Fruit fly (Drosophila melanogaster): ENCODE data around the gene CycJ.

CycJ gene

DNA sequence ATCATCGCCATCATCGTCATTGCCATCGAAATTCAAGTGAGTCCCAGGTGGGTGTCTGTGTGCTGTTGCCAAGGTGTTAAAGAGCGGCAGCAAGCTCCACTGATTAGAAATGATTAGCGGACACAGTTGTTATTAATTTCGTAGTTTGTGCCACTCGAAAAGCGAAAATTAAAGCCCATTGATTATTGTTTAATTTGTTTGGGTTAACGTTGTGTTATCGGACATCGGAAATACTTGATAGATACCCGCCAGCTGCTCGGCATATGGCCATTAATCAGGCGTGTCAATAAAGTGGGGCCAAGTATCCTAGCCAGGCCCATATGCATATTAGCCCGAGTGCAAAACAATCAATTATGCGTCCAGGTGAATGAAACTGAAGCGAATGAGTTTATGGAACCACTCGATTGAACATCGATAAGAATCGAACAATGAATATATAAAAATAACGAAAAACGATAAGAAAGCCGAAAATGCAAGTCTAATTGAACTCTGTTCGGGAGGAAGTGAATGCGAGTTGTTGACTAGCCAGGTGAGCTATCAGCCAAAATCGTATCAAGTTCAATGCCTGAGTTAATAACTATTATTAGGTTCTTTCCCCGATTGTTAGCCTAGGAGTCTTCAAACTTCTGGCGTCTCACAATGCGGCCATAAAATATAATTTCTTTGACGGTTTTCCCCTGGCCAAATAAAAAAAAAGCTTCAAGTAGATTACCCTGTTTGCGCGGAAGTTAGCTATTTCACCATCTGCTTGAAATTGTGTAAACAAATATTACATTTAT, 30.5 kb upstream of the CycJ start:
- TF ChIP-seq CG8478 (optimal IDR thresholded peaks at IDR 0.05), result no peak
- no peak for TF ChIP-seq CTCF (optimal IDR thresholded peaks at IDR 0.05)

DNA sequence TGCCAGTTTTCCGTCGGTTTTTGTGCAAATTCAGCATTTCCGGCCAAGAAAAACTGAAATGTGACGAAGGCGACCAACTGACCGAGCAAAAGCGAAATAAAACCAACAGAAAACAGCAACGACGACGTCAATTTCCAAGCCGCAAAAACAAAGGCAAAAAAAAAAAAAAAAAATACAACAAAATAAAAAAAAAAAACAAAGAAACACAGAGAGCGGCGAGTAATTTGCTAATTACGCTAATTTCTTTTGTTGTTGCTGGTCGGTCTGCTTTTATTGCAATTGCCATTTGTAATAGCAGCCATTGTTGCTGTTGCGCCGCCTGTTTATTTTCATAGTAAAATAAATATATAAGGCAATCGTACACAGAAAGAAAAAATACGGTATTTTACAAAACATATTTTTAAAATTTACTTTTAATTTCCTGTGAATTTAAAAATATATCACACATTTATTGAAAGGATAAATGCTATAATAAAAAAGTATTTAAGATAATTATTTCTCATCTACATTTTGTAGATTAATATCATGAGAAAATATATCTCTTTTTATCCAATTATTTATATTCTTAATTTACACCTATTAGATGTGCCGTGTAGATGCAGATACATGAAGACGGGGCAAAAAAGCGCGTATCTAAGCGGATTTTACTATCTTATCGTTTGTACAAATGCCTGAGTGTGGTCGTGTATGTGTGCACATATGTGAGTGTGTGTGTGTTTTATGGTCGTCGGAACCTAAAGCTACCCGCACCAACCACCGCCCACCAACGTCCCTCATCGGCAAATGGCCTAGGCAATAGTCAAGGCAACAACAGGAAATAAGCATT, 29.2 kb upstream of the CycJ start:
- TF ChIP-seq CG8478 (optimal IDR thresholded peaks at IDR 0.05), result no peak

DNA sequence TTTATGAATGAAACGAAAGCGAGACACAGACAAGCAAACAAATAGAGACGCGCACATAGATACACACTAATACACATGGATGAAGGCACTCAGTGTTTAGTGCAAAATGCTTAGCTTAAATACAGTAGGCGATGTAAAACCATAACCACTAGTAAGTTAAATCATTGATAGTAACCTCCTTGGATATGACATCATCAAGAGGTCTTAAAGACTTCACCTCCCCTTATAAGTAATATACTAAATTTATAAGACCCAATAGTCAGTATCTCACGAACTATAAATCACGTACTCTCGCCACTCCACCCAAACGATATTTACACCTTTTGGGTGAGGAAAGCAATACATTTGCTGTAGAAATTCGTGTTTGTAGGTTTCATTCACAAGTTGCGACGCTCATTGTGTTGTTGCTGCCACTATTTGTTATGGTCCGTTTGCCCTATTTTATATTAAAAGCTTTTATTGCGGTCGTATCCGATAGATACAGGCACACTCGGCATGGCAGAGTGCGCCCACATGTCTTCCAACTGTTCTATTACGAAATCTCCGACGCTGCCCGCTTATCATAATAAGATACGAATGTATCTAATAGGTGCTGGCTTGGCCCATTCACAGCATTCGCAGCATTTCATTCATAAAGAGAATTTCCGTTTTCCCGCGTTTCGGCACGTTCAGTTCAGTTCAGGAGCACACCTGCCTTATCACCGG, 28.4 kb upstream of the CycJ start:
- TF ChIP-seq CTCF (optimal IDR thresholded peaks at IDR 0.05) (no peak), CG8478 (optimal IDR thresholded peaks at IDR 0.05) (no peak)

DNA sequence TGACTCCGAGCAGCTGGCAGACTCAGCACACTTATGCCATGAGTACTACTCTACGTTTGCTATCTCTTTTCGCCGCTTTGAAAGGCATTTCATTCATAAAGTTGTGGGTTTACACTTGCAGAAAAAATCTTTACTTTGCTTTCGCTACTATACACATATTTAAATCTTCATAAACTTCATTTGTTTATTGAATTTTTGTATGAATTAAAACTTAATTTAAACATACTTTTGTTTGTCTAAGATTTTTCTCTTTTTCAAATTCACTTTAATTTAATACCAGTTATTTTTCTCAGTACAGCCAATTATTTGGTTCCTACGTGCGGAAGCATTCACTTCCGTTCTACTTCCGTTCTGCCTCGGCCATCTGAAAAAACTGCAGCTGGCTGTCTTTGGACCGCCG, 27.8 kb upstream of the CycJ start:
- TF ChIP-seq CTCF (optimal IDR thresholded peaks at IDR 0.05) (no peak), CG8478 (optimal IDR thresholded peaks at IDR 0.05) (no peak)

DNA sequence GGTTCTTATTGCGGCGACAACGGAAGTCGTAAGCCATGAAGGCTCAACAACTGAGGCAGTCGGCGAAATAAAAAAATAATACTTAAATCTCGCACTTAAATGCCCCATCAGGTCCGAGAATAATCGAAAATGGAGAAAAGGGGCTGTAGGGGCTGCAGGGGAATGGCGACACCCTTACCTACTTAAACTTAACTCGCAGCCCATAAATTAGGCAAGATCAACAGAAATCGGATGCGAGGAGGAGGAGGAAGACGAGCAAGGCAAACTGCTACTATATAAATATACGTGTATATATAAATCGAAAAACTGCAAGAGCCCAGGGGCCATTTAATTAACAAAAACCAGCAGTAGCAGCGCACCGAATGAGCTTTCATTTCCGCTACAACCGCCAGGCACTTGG, 26.6 kb upstream of the CycJ start:
- TF ChIP-seq CG8478 (optimal IDR thresholded peaks at IDR 0.05) (no peak), CTCF (optimal IDR thresholded peaks at IDR 0.05) (no peak)

DNA sequence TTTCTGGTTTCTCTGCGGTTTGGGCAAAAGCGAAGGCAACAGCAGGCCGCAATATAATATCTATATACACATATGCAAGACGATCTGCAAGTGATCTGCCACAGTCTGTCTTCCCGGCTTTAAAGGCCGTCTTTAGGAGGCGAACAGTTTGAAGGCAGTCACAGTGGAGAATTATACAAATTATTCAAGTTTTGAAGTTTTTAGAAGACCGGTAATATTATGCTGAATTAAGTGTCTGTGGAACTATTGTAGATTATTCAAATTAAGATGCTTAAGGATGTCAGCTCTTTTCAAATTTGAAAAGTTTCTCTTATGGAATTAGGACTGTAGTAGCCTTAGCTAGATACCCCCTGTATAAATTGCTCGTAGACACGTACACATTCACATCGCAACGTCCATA, 26.1 kb upstream of the CycJ start:
- TF ChIP-seq CG8478 (optimal IDR thresholded peaks at IDR 0.05), result no peak

DNA sequence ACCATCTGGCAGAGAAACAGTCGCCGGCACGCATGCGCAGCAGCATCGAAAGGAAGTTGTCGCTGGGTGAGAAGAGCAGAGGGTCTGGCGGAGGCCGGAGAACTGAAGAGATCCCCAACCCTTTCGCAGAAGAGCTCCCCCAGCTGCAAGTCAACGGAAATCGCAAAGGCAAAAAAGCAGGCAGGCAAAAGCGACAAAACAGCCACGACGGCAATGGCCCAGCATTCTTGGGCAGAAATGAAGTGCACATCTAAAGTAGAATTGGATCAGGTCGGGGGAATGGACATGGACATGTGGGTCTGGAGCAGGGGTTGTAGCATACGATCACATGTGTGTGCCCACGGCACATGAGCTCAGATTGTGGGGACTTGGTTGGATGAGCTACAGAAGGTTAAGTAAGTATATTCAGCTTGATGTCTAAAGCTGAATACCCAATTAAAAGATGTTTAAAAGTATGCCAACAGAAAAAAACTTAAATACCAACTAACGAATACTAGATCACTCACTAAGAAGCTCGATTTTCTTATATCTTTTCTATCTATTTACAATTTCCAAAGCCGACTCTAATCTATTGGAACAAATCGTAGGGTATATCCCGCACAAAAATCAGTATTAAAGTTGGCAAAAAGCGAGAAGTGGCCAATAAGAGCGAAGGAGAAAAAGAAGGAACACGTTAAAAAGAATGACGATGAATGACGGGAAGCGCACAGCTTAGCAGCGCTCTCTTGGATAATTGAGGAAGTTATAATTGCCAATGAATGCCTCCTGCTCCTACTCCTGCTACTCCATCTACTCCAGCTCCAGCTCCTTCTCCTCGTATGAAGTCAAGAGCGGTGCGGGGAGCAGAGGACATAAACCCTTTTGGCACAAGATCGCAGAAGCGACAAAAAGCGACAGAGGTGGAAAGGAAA, 24.2 kb upstream of the CycJ start:
- TF ChIP-seq CG8478 (optimal IDR thresholded peaks at IDR 0.05), result no peak
- no peak for TF ChIP-seq CTCF (optimal IDR thresholded peaks at IDR 0.05)

DNA sequence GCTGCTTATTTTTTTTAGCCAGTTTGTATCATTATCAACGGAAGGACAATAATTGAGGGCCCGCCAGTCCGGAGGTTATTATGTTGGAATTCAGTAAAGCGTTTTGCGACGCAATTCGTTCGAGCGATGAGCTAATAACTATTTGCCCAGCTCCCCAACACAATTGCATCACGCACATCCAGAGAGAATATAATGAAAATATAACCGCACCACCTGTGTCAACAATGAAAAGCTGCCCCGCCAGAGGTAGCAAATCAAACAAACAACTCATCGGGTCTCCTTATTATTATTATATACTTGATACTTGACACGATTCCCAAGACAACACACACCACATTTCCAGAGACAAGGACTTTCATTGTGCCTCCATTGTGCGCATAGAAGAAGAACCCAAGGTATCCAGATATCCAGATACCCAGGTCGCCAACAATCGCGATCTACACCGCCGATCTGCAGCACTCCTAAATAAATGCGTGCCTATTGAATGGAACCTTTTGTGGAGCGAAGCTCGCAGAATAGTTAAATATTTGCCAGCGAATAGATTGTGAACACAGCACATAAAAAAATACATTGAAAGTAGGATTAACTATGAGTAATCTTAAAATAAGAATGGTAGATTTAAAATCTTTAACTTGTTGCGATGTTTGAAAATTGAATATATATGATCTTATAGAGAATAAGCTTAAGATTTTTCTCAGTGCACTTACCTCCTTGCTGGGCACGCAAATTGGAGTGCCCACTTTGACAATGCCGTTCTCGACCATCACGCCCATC, 23.3 kb upstream of the CycJ start:
- no peak for TF ChIP-seq CTCF (optimal IDR thresholded peaks at IDR 0.05)
- TF ChIP-seq CG8478 (optimal IDR thresholded peaks at IDR 0.05), result no peak

DNA sequence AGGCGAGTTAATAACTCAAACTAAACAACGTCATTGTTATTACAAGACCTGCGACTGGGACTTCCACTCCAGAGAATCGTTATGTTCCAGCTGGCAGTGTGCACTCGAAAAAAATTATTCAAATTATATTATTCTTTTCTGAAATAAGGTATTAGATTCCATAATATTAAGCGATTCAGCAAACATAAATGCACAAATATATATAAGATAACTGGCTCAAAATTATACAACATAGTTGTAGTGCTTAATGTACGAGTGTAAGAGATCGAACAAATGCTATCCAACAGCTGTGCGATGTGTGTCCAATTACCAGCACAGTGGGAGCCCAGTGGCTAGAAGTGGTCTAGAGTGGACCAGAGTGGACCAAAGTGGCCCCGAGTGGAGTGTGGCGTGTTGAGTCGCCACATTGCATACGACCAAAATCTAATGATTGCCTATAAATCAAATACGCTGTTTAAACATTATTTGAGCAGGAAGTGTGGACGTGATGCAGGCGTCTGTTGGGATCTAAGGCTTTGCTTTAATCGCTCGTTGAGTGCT, 21.9 kb upstream of the CycJ start:
- no peak for TF ChIP-seq CG8478 (optimal IDR thresholded peaks at IDR 0.05)
- no peak for TF ChIP-seq CTCF (optimal IDR thresholded peaks at IDR 0.05)

DNA sequence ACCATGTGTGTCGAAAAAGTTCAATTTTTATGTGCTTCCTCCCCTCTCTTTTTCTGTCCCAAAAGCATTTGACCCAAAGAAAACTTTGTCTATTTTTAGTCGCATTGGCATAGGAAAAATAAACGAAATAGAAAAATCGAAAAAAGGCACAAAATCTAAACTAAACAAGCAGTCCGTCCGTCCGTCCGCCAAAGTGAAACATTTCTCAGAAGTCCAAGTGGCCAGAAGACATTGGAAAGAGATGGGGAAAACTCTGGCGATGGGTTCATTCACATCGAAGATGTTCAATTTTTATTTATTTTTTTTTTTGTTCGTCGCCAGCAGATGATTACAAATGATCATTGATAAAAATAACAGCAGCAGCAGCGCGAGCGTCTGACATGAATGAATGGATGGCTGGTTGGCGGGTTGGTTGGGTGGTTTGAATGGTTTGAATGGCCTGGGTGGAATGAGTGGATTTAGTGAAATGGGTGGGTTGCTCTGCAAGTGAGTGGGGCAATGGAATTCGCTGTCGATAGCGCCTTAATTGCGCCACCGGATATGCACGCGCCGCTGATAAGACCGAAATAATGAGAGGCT, 18.2 kb upstream of the CycJ start:
- no peak for TF ChIP-seq CG8478 (optimal IDR thresholded peaks at IDR 0.05)
- TF ChIP-seq CTCF (optimal IDR thresholded peaks at IDR 0.05), result no peak

DNA sequence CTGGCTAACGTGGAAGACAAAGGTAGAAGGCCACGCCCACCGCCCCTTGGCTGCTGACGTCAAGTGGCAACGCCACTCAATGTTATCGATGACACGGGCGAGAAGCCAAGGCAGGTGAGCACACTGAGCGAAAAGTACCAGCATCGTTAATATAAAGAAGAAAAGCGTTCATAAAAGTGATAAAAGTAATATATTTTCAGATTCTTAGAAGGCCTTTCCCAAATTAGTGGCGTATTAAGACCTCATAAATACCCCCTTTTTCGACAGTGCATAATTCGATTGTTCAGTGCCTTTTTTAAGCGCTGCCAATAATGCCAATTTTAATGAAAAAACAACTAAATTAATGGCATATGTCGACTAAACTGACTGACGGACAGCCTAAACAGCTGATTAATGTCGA, 16.5 kb upstream of the CycJ start:
- TF ChIP-seq CTCF (optimal IDR thresholded peaks at IDR 0.05), result no peak
- no peak for TF ChIP-seq CG8478 (optimal IDR thresholded peaks at IDR 0.05)

DNA sequence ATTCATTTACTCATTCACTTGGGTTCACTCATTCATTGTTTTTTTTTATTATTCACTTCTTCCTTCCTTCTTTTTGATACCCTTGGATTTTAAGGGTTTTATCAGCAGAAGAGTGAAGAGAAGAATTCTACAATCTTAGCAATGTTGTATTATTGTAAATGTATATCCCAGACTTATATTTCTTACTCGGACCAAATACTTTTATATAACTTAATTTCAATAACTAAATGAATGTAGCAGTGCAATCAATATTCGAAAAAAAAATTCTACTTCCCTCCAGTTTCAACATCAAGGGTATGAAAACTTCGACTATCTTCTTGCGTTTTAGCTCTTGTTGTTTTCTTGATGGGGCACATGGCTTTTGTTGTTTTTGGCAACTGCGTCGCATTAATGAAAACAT, 15.8 kb upstream of the CycJ start:
- TF ChIP-seq CG8478 (optimal IDR thresholded peaks at IDR 0.05) (no peak), CTCF (optimal IDR thresholded peaks at IDR 0.05) (no peak)

DNA sequence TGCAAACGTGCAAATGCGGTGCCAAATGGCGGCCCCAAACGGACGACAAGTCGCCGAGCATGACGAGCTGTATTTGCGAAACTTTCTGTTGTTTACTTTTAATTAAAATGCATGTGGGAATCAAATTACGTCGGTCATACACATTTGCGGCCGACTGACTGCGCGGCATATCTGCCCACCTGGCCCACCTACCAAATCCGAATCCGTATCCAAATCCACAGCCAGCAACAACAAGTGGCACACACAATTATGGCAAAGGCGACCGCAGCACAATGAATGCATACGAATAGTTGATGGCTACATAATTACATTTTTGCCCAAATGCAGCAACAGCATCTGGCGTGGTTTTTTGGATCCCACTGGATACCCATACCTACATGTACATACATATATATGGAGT, 14.5 kb upstream of the CycJ start:
- no peak for TF ChIP-seq CTCF (optimal IDR thresholded peaks at IDR 0.05)
- TF ChIP-seq CG8478 (optimal IDR thresholded peaks at IDR 0.05), result no peak
